Fruit fly (Drosophila melanogaster) whole organism, embryonic: ENCODE measurements around the gene APP-BP1.
A peak's percentile ranks its signal among the peaks of the same experiment; 100 is the strongest.

Experiments used
- Adf1 ChIP-seq: fragments of 200-800 bp; sonication (Bioruptor generic); IDR thresholded peaks from 2 replicates; pipeline ENCODE4 v1.3.6; 2022; ENCODE audit warnings: missing biosample characterization, missing genetic modification characterization
- CG10321 ChIP-seq: fragments of 200-800 bp; sonication (Bioruptor generic); IDR thresholded peaks from 2 replicates; pipeline ENCODE4 v1.3.6; 2022; ENCODE audit warnings: missing biosample characterization, missing genetic modification characterization
- CG11247 ChIP-seq: fragments of 200-800 bp; sonication (Bioruptor generic); IDR thresholded peaks from 2 replicates; pipeline ENCODE4 v1.3.6; 2022; ENCODE audit warnings: missing biosample characterization, missing genetic modification characterization
- CG12659 ChIP-seq: fragments of 200-800 bp; sonication (Bioruptor generic); optimal IDR thresholded peaks from 3 replicates; lab custom pipeline; 2017; ENCODE audit warnings: mild to moderate bottlenecking, missing biosample characterization, missing genetic modification reagents, missing genetic modification characterization
- CG14965 ChIP-seq: fragments of 200-800 bp; sonication (Bioruptor generic); optimal IDR thresholded peaks from 2 replicates; lab custom pipeline; 2016; ENCODE audit warnings: missing biosample characterization, missing genetic modification characterization, borderline replicate concordance
- CG15696 ChIP-seq: fragments of 200-800 bp; sonication (Bioruptor generic); optimal IDR thresholded peaks from 2 replicates; lab custom pipeline; 2019; ENCODE audit warnings: missing biosample characterization, mild to moderate bottlenecking, missing genetic modification characterization, moderate library complexity
- CG18262 ChIP-seq: fragments of 200-800 bp; optimal IDR thresholded peaks from 3 replicates; lab custom pipeline; 2019; ENCODE audit warnings: missing biosample characterization, mild to moderate bottlenecking, missing genetic modification characterization, moderate library complexity
- CG18476 ChIP-seq: fragments of 200-800 bp; sonication (Bioruptor generic); optimal IDR thresholded peaks from 2 replicates; lab custom pipeline; 2016; ENCODE audit warnings: missing biosample characterization, mild to moderate bottlenecking, missing genetic modification characterization
- CG2875 ChIP-seq: fragments of 200-800 bp; sonication (Bioruptor generic); optimal IDR thresholded peaks from 2 replicates; lab custom pipeline; 2017; ENCODE audit warnings: missing biosample characterization, mild to moderate bottlenecking, missing genetic modification characterization, missing genetic modification reagents
- CG2889 ChIP-seq: fragments of 200-800 bp; sonication (Bioruptor generic); IDR thresholded peaks from 3 replicates; pipeline ENCODE4 v1.3.6; 2022; ENCODE audit warnings: missing biosample characterization, missing genetic modification characterization
- CG31224 ChIP-seq: fragments of 200-800 bp; sonication (Bioruptor generic); IDR thresholded peaks from 2 replicates; pipeline ENCODE4 v1.3.6; 2022; ENCODE audit warnings: missing biosample characterization, missing genetic modification characterization
- CG3281 ChIP-seq: fragments of 200-800 bp; sonication (Bioruptor generic); optimal IDR thresholded peaks from 3 replicates; lab custom pipeline; 2017; ENCODE audit warnings: missing biosample characterization, mild to moderate bottlenecking, missing genetic modification characterization
- CG7556 ChIP-seq: fragments of 200-800 bp; sonication (Bioruptor generic); optimal IDR thresholded peaks from 2 replicates; lab custom pipeline; 2017; ENCODE audit warnings: missing biosample characterization, mild to moderate bottlenecking, missing genetic modification characterization
- CG9817 ChIP-seq: fragments of 200-800 bp; sonication (Bioruptor generic); optimal IDR thresholded peaks from 2 replicates; lab custom pipeline; 2018; ENCODE audit warnings: missing biosample characterization, mild to moderate bottlenecking, missing genetic modification characterization, moderate library complexity
- CG9876 ChIP-seq: fragments of 200-800 bp; sonication (Bioruptor generic); optimal IDR thresholded peaks from 2 replicates; lab custom pipeline; 2016; ENCODE audit warnings: missing biosample characterization, missing genetic modification characterization
- CkIIα-i1 ChIP-seq: fragments of 200-800 bp; sonication (Bioruptor generic); IDR thresholded peaks from 2 replicates; pipeline ENCODE4 v1.3.6; 2022; ENCODE audit warnings: missing biosample characterization, missing genetic modification characterization
- E2f1 ChIP-seq: fragments of 200-800 bp; sonication (Bioruptor generic); IDR thresholded peaks from 2 replicates; pipeline ENCODE4 v1.3.6; 2022; ENCODE audit warnings: missing biosample characterization, missing genetic modification characterization
- GATAe ChIP-seq: fragments of 200-800 bp; sonication (Bioruptor generic); conservative IDR thresholded peaks from 2 replicates; pipeline ENCODE4 v1.3.6; 2022; ENCODE audit warnings: missing biosample characterization, missing genetic modification characterization
- Gsc ChIP-seq: fragments of 200-800 bp; sonication (Bioruptor generic); IDR thresholded peaks from 2 replicates; pipeline ENCODE4 v1.3.6; 2022; ENCODE audit warnings: missing biosample characterization, missing genetic modification characterization
- H15 ChIP-seq: fragments of 200-800 bp; sonication (Bioruptor generic); IDR thresholded peaks from 3 replicates; pipeline ENCODE4 v1.3.6; 2022; ENCODE audit warnings: missing biosample characterization, missing genetic modification characterization
- HLH3B ChIP-seq: fragments of 200-800 bp; sonication (Bioruptor generic); IDR thresholded peaks from 2 replicates; pipeline ENCODE4 v1.3.6; 2022; ENCODE audit warnings: missing biosample characterization, missing genetic modification characterization
- HLH54F ChIP-seq: fragments of 200-800 bp; sonication (Bioruptor generic); optimal IDR thresholded peaks from 3 replicates; lab custom pipeline; 2016; ENCODE audit warnings: missing biosample characterization, missing genetic modification characterization
- Lhr ChIP-seq: fragments of 200-800 bp; sonication (Bioruptor generic); optimal IDR thresholded peaks from 3 replicates; lab custom pipeline; 2017; ENCODE audit warnings: mild to moderate bottlenecking, missing biosample characterization, missing genetic modification reagents, missing genetic modification characterization
- MBD-R2 ChIP-seq: fragments of 200-800 bp; sonication (Bioruptor generic); IDR thresholded peaks from 2 replicates; pipeline ENCODE4 v1.3.6; 2022; ENCODE audit warnings: missing biosample characterization, missing genetic modification characterization
- NFAT ChIP-seq: fragments of 200-800 bp; sonication (Bioruptor generic); IDR thresholded peaks from 2 replicates; pipeline ENCODE4 v1.3.6; 2022; ENCODE audit warnings: missing biosample characterization, missing genetic modification characterization
- NfI ChIP-seq: fragments of 200-800 bp; sonication (Bioruptor generic); optimal IDR thresholded peaks from 3 replicates; lab custom pipeline; 2018; ENCODE audit warnings: missing biosample characterization, mild to moderate bottlenecking, missing genetic modification characterization, moderate library complexity
- Opbp ChIP-seq: fragments of 200-800 bp; sonication (Bioruptor generic); IDR thresholded peaks from 3 replicates; pipeline ENCODE4 v1.3.6; 2022; ENCODE audit warnings: missing biosample characterization, missing genetic modification characterization; ENCODE audit not compliant: partially characterized antibody
- Scr ChIP-seq: fragments of 200-800 bp; sonication (Bioruptor generic); IDR thresholded peaks from 2 replicates; pipeline ENCODE4 v1.3.6; 2022; ENCODE audit warnings: missing biosample characterization, missing genetic modification characterization; ENCODE audit not compliant: partially characterized antibody
- Sry-β ChIP-seq: fragments of 200-800 bp; sonication (Bioruptor generic); optimal IDR thresholded peaks from 2 replicates; lab custom pipeline; 2018; ENCODE audit warnings: missing biosample characterization, mild to moderate bottlenecking, missing genetic modification characterization, moderate library complexity
- Tbp ChIP-seq: fragments of >200 bp; optimal IDR thresholded peaks from 2 replicates; lab custom pipeline; 2018; ENCODE audit warnings: missing biosample characterization, missing genetic modification characterization
- cas ChIP-seq: fragments of 200-800 bp; sonication (Bioruptor generic); IDR thresholded peaks from 2 replicates; pipeline ENCODE4 v1.3.6; 2022; ENCODE audit warnings: missing biosample characterization, missing genetic modification characterization
- dati ChIP-seq: fragments of 200-800 bp; sonication (Bioruptor generic); IDR thresholded peaks from 2 replicates; pipeline ENCODE4 v1.3.6; 2022; ENCODE audit warnings: missing biosample characterization, missing genetic modification characterization
- eyg ChIP-seq: fragments of 200-800 bp; sonication (Bioruptor generic); optimal IDR thresholded peaks from 3 replicates; lab custom pipeline; 2016; ENCODE audit warnings: missing biosample characterization, missing genetic modification characterization
- fu2 ChIP-seq: fragments of 200-800 bp; sonication (Bioruptor generic); optimal IDR thresholded peaks from 2 replicates; lab custom pipeline; 2016; ENCODE audit warnings: missing biosample characterization, missing genetic modification characterization
- gce ChIP-seq: fragments of 200-800 bp; sonication (Bioruptor generic); IDR thresholded peaks from 3 replicates; pipeline ENCODE4 v1.3.6; 2022; ENCODE audit warnings: missing biosample characterization, missing genetic modification characterization
- gcm2 ChIP-seq: fragments of 200-800 bp; sonication (Bioruptor generic); optimal IDR thresholded peaks from 2 replicates; lab custom pipeline; 2016; ENCODE audit warnings: missing biosample characterization, missing genetic modification characterization
- her ChIP-seq: fragments of 200-800 bp; sonication (Bioruptor generic); optimal IDR thresholded peaks from 2 replicates; lab custom pipeline; 2016; ENCODE audit warnings: missing biosample characterization, missing genetic modification characterization
- inv ChIP-seq: fragments of 200-800 bp; sonication (Bioruptor generic); IDR thresholded peaks from 2 replicates; pipeline ENCODE4 v1.3.6; 2022; ENCODE audit warnings: missing biosample characterization, missing genetic modification characterization; ENCODE audit not compliant: partially characterized antibody
- klu ChIP-seq: fragments of 200-800 bp; sonication (Bioruptor generic); IDR thresholded peaks from 2 replicates; pipeline ENCODE4 v1.3.6; 2022; ENCODE audit warnings: missing biosample characterization, missing genetic modification characterization
- lab ChIP-seq: fragments of 200-800 bp; sonication (Bioruptor generic); optimal IDR thresholded peaks from 3 replicates; lab custom pipeline; 2017; ENCODE audit warnings: missing biosample characterization, missing genetic modification characterization, mild to moderate bottlenecking, moderate library complexity, missing genetic modification reagents
- luna ChIP-seq: fragments of 200-800 bp; sonication (Bioruptor generic); optimal IDR thresholded peaks from 2 replicates; lab custom pipeline; 2016; ENCODE audit warnings: missing biosample characterization, missing genetic modification characterization
- nau ChIP-seq: fragments of 200-800 bp; sonication (Bioruptor generic); optimal IDR thresholded peaks from 3 replicates; lab custom pipeline; 2017; ENCODE audit warnings: missing biosample characterization, mild to moderate bottlenecking, missing genetic modification characterization, missing genetic modification reagents
- otp ChIP-seq: fragments of 200-800 bp; sonication (Bioruptor generic); IDR thresholded peaks from 3 replicates; pipeline ENCODE4, ENCODE4 v1.3.6; 2022; ENCODE audit warnings: missing biosample characterization, missing genetic modification characterization
- p53 ChIP-seq: fragments of 200-800 bp; sonication (Bioruptor generic); optimal IDR thresholded peaks from 2 replicates; lab custom pipeline; 2016; ENCODE audit warnings: missing biosample characterization, missing genetic modification characterization
- peb ChIP-seq: fragments of 200-800 bp; sonication (Bioruptor generic); IDR thresholded peaks from 2 replicates; pipeline ENCODE4 v1.3.6; 2022; ENCODE audit warnings: missing biosample characterization, missing genetic modification characterization
- psq ChIP-seq: fragments of 200-800 bp; sonication (Bioruptor generic); optimal IDR thresholded peaks from 2 replicates; lab custom pipeline; 2017; ENCODE audit warnings: missing biosample characterization, missing genetic modification characterization
- row ChIP-seq: fragments of 200-800 bp; sonication (Bioruptor generic); IDR thresholded peaks from 3 replicates; pipeline ENCODE4 v1.3.6; 2022; ENCODE audit warnings: missing biosample characterization, missing genetic modification characterization
- so ChIP-seq: fragments of 200-800 bp; sonication (Bioruptor generic); IDR thresholded peaks from 3 replicates; pipeline ENCODE4 v1.3.6; 2022; ENCODE audit warnings: missing biosample characterization, missing genetic modification characterization
- ssp ChIP-seq: fragments of 200-800 bp; sonication (Bioruptor generic); IDR thresholded peaks from 2 replicates; pipeline ENCODE4 v1.3.6; 2022; ENCODE audit warnings: missing biosample characterization, missing genetic modification characterization
- twi ChIP-seq: fragments of 200-800 bp; optimal IDR thresholded peaks from 2 replicates; lab custom pipeline; 2019; ENCODE audit warnings: missing biosample characterization, mild to moderate bottlenecking, missing genetic modification characterization, moderate library complexity
- zen2 ChIP-seq: fragments of 200-800 bp; sonication (Bioruptor generic); IDR thresholded peaks from 3 replicates; pipeline ENCODE4 v1.3.6; 2022; ENCODE audit warnings: missing biosample characterization, missing genetic modification characterization; ENCODE audit not compliant: partially characterized antibody
- zfh2 ChIP-seq: fragments of 200-800 bp; sonication (Bioruptor generic); optimal IDR thresholded peaks from 2 replicates; lab custom pipeline; 2016; ENCODE audit warnings: missing biosample characterization, missing genetic modification characterization

APP-BP1 gene

dm6 chr3L:11123088-11123487, 24.9 kb downstream of the APP-BP1 start, which contains the start of the genes Ufd1 and NaPi-III (continued):
- TF ChIP-seq CG12659 (GFP tag; lab: Kevin White, UChicago), result peak; percentile 89
- TF ChIP-seq ssp (GFP tag; lab: Robert Waterston, UW), result no peak
- TF ChIP-seq CkIIα-i1 (GFP tag; lab: Robert Waterston, UW), result no peak
- TF ChIP-seq NFAT, result peak; percentile 72
- TF ChIP-seq otp (GFP tag; lab: Robert Waterston, UW), result no peak
- no peak for TF ChIP-seq Sry-β (GFP tag; lab: Kevin White, UChicago)
- TF ChIP-seq peb (GFP tag; lab: Robert Waterston, UW), result no peak
- no peak for TF ChIP-seq gce (GFP tag; lab: Robert Waterston, UW)
- TF ChIP-seq NfI (GFP tag; lab: Kevin White, UChicago), result peak; percentile 14
- TF ChIP-seq nau (GFP tag; lab: Kevin White, UChicago), result no peak
- peak; percentile 81 for TF ChIP-seq Scr (GFP tag; lab: Robert Waterston, UW)
- TF ChIP-seq Opbp (GFP tag; lab: Robert Waterston, UW), result peak; percentile 93
- TF ChIP-seq CG9876, result peak; percentile 47
- no peak for TF ChIP-seq Tbp (GFP tag; lab: Kevin White, UChicago)
- peak; percentile 78 for TF ChIP-seq p53 (GFP tag; lab: Kevin White, UChicago)
- no peak for TF ChIP-seq psq (GFP tag; lab: Kevin White, UChicago)
- peak; percentile 97 for TF ChIP-seq MBD-R2
- TF ChIP-seq lab, result peak; percentile 30
- no peak for TF ChIP-seq CG10321 (GFP tag; lab: Robert Waterston, UW)
- TF ChIP-seq eyg (GFP tag; lab: Kevin White, UChicago), result peak; percentile 71
- no peak for TF ChIP-seq Gsc (GFP tag; lab: Robert Waterston, UW)
- TF ChIP-seq CG14965 (GFP tag; lab: Kevin White, UChicago), result no peak
- TF ChIP-seq zfh2, result peak; percentile 46
- TF ChIP-seq CG15696 (tag; lab: Kevin White, UChicago), result no peak
- no peak for TF ChIP-seq cas
- peak; percentile 45; the same call in 2 of the 3 replicates for TF ChIP-seq row (GFP tag; lab: Robert Waterston, UW)
- peak; percentile 65; the same call in 2 of the 3 replicates for TF ChIP-seq zen2 (GFP tag; lab: Robert Waterston, UW)
- peak; percentile 2 for TF ChIP-seq luna (GFP tag; lab: Kevin White, UChicago)
- no peak for TF ChIP-seq CG7556 (GFP tag; lab: Kevin White, UChicago)
- no peak for TF ChIP-seq CG2875
- TF ChIP-seq CG3281, result no peak
- 0 out of 2 replicates have a peak, but pooled peaks have one; percentile 11 for TF ChIP-seq Adf1
- no peak for TF ChIP-seq CG18262 (tag; lab: Kevin White, UChicago)
- TF ChIP-seq inv (GFP tag; lab: Robert Waterston, UW), result peak; percentile 71; the same call in 1 of the 2 replicates
- peak; percentile 51; the same call in 1 of the 2 replicates for TF ChIP-seq E2f1 (GFP tag; lab: Robert Waterston, UW)
- TF ChIP-seq HLH3B, result no peak
- no peak for TF ChIP-seq CG11247 (GFP tag; lab: Robert Waterston, UW)
- peak; percentile 98 for TF ChIP-seq Lhr
- no peak for TF ChIP-seq CG18476 (GFP tag; lab: Kevin White, UChicago)
- no peak for TF ChIP-seq H15 (GFP tag; lab: Robert Waterston, UW)
- peak; percentile 17 for TF ChIP-seq fu2 (GFP tag; lab: Kevin White, UChicago)
- TF ChIP-seq twi (tag; lab: Kevin White, UChicago), result no peak
- TF ChIP-seq CG9817 (tag; lab: Kevin White, UChicago), result peak; percentile 15
- no peak for TF ChIP-seq CG31224 (GFP tag; lab: Robert Waterston, UW)
- TF ChIP-seq so (GFP tag; lab: Robert Waterston, UW), result 0 out of 3 replicates have a peak, but pooled peaks have one; percentile 52
- TF ChIP-seq GATAe (GFP tag; lab: Robert Waterston, UW), result peak; percentile 50; the same call in 1 of the 2 replicates
- no peak for TF ChIP-seq dati (GFP tag; lab: Robert Waterston, UW)
- TF ChIP-seq HLH54F, result peak; percentile 43
- TF ChIP-seq gcm2 (GFP tag; lab: Kevin White, UChicago), result no peak
- TF ChIP-seq klu, result no peak
- peak; percentile 54 for TF ChIP-seq her (GFP tag; lab: Kevin White, UChicago)
- no peak for TF ChIP-seq CG2889 (GFP tag; lab: Robert Waterston, UW)
